Worm (Caenorhabditis elegans) whole organism, L4 larva: ENCODE data around the gene ergi-2.

Source experiments
- D1046.2 ChIP-seq: fragments of 200-800 bp; sonication (Bioruptor generic); IDR thresholded peaks from 2 replicates; pipeline ENCODE4 v1.3.6; 2022; ENCODE audit warnings: missing genetic modification characterization, missing compliant biosample characterization
- F10B5.3 ChIP-seq: sonication (generic microtip); optimal IDR thresholded peaks from 2 replicates; lab custom pipeline; 2016; ENCODE audit warnings: mild to moderate bottlenecking, missing genetic modification characterization, missing compliant biosample characterization
- F26F4.8 ChIP-seq: fragments of 200-800 bp; sonication (Bioruptor generic); conservative IDR thresholded peaks from 2 replicates; pipeline ENCODE4 v1.3.6; 2022; ENCODE audit warnings: missing genetic modification characterization, missing compliant biosample characterization
- F37D6.2 ChIP-seq: sonication (generic microtip); optimal IDR thresholded peaks from 2 replicates; lab custom pipeline; 2016; ENCODE audit warnings: mild to moderate bottlenecking, missing genetic modification characterization, missing compliant biosample characterization
- F49E8.2 ChIP-seq: sonication (generic microtip); optimal IDR thresholded peaks from 2 replicates; lab custom pipeline; 2016; ENCODE audit warnings: missing compliant biosample characterization, mild to moderate bottlenecking, missing genetic modification characterization, borderline replicate concordance
- T20F7.1 ChIP-seq: fragments of 200-800 bp; sonication (Bioruptor generic); optimal IDR thresholded peaks from 2 replicates; lab custom pipeline; 2018; ENCODE audit warnings: mild to moderate bottlenecking, missing genetic modification characterization, missing compliant biosample characterization
- T26A8.4 ChIP-seq: fragments of 200-800 bp; sonication (Bioruptor generic); IDR thresholded peaks from 2 replicates; pipeline ENCODE4 v1.3.6; 2022; ENCODE audit warnings: missing genetic modification characterization, missing compliant biosample characterization
- Y105C5A.15 ChIP-seq: fragments of 200-800 bp; sonication (Bioruptor generic); IDR thresholded peaks from 2 replicates; pipeline ENCODE4 v1.3.6; 2022; ENCODE audit warnings: missing genetic modification characterization, missing compliant biosample characterization
- Y48G9A.11 ChIP-seq: fragments of 200-800 bp; sonication (Bioruptor generic); IDR thresholded peaks from 2 replicates; pipeline ENCODE4 v1.3.6; 2022; ENCODE audit warnings: missing genetic modification reagents, missing genetic modification characterization, missing compliant biosample characterization
- Y75B8A.6 ChIP-seq: fragments of 200-800 bp; sonication (Bioruptor generic); IDR thresholded peaks from 2 replicates; pipeline ENCODE4 v1.3.6; 2022; ENCODE audit warnings: missing genetic modification reagents, missing genetic modification characterization, missing compliant biosample characterization
- ceh-20 ChIP-seq: fragments of 200-800 bp; sonication (Bioruptor generic); IDR thresholded peaks from 2 replicates; pipeline ENCODE4 v1.3.6; 2022; ENCODE audit warnings: missing genetic modification reagents, missing genetic modification characterization, missing compliant biosample characterization
- ceh-44 ChIP-seq: fragments of 200-800 bp; sonication (Bioruptor generic); IDR thresholded peaks from 2 replicates; pipeline ENCODE4 v1.3.6; 2022; ENCODE audit warnings: missing genetic modification reagents, missing genetic modification characterization, missing compliant biosample characterization
- daf-12 ChIP-seq: fragments of 150-350 bp; optimal IDR thresholded peaks from 2 replicates; lab custom pipeline; 2014; ENCODE audit warnings: missing biosample characterization, missing genetic modification reagents, missing genetic modification characterization
- daf-19 ChIP-seq: fragments of 200-800 bp; sonication (Bioruptor generic); conservative IDR thresholded peaks from 2 replicates; pipeline ENCODE4 v1.3.6; 2022; ENCODE audit warnings: missing genetic modification characterization, missing compliant biosample characterization
- daf-8 ChIP-seq: fragments of 200-800 bp; sonication (Bioruptor generic); IDR thresholded peaks from 2 replicates; pipeline ENCODE4 v1.3.6; 2022; ENCODE audit warnings: missing genetic modification characterization, missing compliant biosample characterization
- dmd-6 ChIP-seq: fragments of 200-800 bp; sonication (Bioruptor generic); IDR thresholded peaks from 2 replicates; pipeline ENCODE4 v1.3.6; 2022; ENCODE audit warnings: missing genetic modification reagents, missing genetic modification characterization, missing compliant biosample characterization
- dmd-9 ChIP-seq: fragments of 200-800 bp; sonication (Bioruptor generic); IDR thresholded peaks from 2 replicates; pipeline ENCODE4 v1.3.6; 2022; ENCODE audit warnings: missing genetic modification reagents, missing genetic modification characterization, missing compliant biosample characterization
- dpl-1 ChIP-seq: fragments of 150-350 bp; optimal IDR thresholded peaks from 2 replicates; lab custom pipeline; 2014; ENCODE audit warnings: missing biosample characterization, missing genetic modification reagents, missing genetic modification characterization
- egl-27 ChIP-seq: sonication (generic microtip); optimal IDR thresholded peaks from 3 replicates; lab custom pipeline; 2017; ENCODE audit warnings: missing biosample characterization, missing genetic modification reagents, missing genetic modification characterization
- egl-43 ChIP-seq: fragments of 200-800 bp; sonication (Bioruptor generic); IDR thresholded peaks from 2 replicates; pipeline ENCODE4 v1.3.6; 2022; ENCODE audit warnings: missing genetic modification reagents, missing genetic modification characterization, missing compliant biosample characterization
- fos-1 ChIP-seq: fragments of 150-350 bp; optimal IDR thresholded peaks from 2 replicates; lab custom pipeline; 2014; ENCODE audit warnings: missing biosample characterization, missing genetic modification characterization
- gei-8 ChIP-seq: fragments of 200-800 bp; sonication (Bioruptor generic); optimal IDR thresholded peaks from 2 replicates; lab custom pipeline; 2018; ENCODE audit warnings: mild to moderate bottlenecking, missing genetic modification characterization, missing compliant biosample characterization
- hlh-30 ChIP-seq: sonication (generic microtip); optimal IDR thresholded peaks from 2 replicates; lab custom pipeline; 2017; ENCODE audit warnings: antibody characterized with exemption, mild to moderate bottlenecking, missing genetic modification characterization, missing compliant biosample characterization; ENCODE audit not compliant: insufficient read depth
- jun-1 ChIP-seq: fragments of 150-350 bp; optimal IDR thresholded peaks from 2 replicates; lab custom pipeline; 2014; ENCODE audit warnings: missing biosample characterization, missing genetic modification reagents, missing genetic modification characterization
- lin-15B ChIP-seq: fragments of 150-350 bp; sonication (generic microtip); optimal IDR thresholded peaks from 3 replicates; lab custom pipeline; 2014; ENCODE audit warnings: missing biosample characterization, missing genetic modification characterization
- lir-3 ChIP-seq: sonication (generic microtip); optimal IDR thresholded peaks from 2 replicates; lab custom pipeline; 2016; ENCODE audit warnings: mild to moderate bottlenecking, missing genetic modification characterization, missing compliant biosample characterization
- lsy-2 ChIP-seq, 2 experiments: fragments of 150-350 bp in 1 of 2; sonication (generic microtip) in 1 of 2; optimal IDR thresholded peaks; 2 replicates each; lab custom pipeline; 2014 to 2017; ENCODE audit warnings: missing biosample characterization in 2 of 2, missing genetic modification characterization in 2 of 2
- madf-5 ChIP-seq, 2 experiments: fragments of 200-800 bp; sonication (Bioruptor generic); IDR thresholded peaks; 2 replicates each; pipeline ENCODE4 v1.3.6; 2022; ENCODE audit warnings: missing compliant biosample characterization in 2 of 2, missing genetic modification characterization in 2 of 2
- mdt-29 ChIP-seq: fragments of 200-800 bp; sonication (Bioruptor generic); IDR thresholded peaks from 2 replicates; pipeline ENCODE4 v1.3.6; 2022; ENCODE audit warnings: missing genetic modification reagents, missing genetic modification characterization, missing compliant biosample characterization
- mep-1 ChIP-seq: fragments of 150-350 bp; sonication (generic microtip); optimal IDR thresholded peaks from 3 replicates; lab custom pipeline; 2014; ENCODE audit warnings: missing biosample characterization, missing genetic modification characterization
- mxl-2 ChIP-seq: fragments of 200-800 bp; sonication (Bioruptor generic); conservative IDR thresholded peaks from 2 replicates; pipeline ENCODE4 v1.3.6; 2022; ENCODE audit warnings: missing genetic modification reagents, missing genetic modification characterization, missing compliant biosample characterization
- nhr-102 ChIP-seq: sonication (generic microtip); optimal IDR thresholded peaks from 2 replicates; lab custom pipeline; 2016; ENCODE audit warnings: mild to moderate bottlenecking, missing genetic modification characterization, moderate library complexity, missing compliant biosample characterization
- nhr-11 ChIP-seq: fragments of 150-350 bp; optimal IDR thresholded peaks from 2 replicates; lab custom pipeline; 2014; ENCODE audit warnings: missing biosample characterization, missing genetic modification characterization
- nhr-111 ChIP-seq: fragments of 200-800 bp; sonication (Bioruptor generic); optimal IDR thresholded peaks from 2 replicates; lab custom pipeline; 2018; ENCODE audit warnings: mild to moderate bottlenecking, missing genetic modification characterization, missing compliant biosample characterization
- nhr-28 ChIP-seq: fragments of 150-350 bp; optimal IDR thresholded peaks from 2 replicates; lab custom pipeline; 2014; ENCODE audit warnings: missing biosample characterization, missing genetic modification characterization
- nhr-41 ChIP-seq: fragments of 200-800 bp; sonication (Bioruptor generic); IDR thresholded peaks from 2 replicates; pipeline ENCODE4 v1.3.6; 2022; ENCODE audit warnings: missing genetic modification reagents, missing genetic modification characterization, missing compliant biosample characterization
- nhr-42 ChIP-seq: fragments of 200-800 bp; sonication (Bioruptor generic); IDR thresholded peaks from 2 replicates; pipeline ENCODE4 v1.3.6; 2022; ENCODE audit warnings: missing genetic modification characterization, missing compliant biosample characterization
- nhr-77 ChIP-seq: fragments of 150-350 bp; optimal IDR thresholded peaks from 2 replicates; lab custom pipeline; 2014; ENCODE audit warnings: missing biosample characterization, missing genetic modification characterization
- saeg-2 ChIP-seq: fragments of 200-800 bp; sonication (Bioruptor generic); IDR thresholded peaks from 2 replicates; pipeline ENCODE4 v1.3.6; 2022; ENCODE audit warnings: missing genetic modification reagents, missing genetic modification characterization, missing compliant biosample characterization
- sdz-12 ChIP-seq: fragments of 200-800 bp; sonication (Bioruptor generic); optimal IDR thresholded peaks from 2 replicates; lab custom pipeline; 2018; ENCODE audit warnings: mild to moderate bottlenecking, missing genetic modification characterization, missing compliant biosample characterization
- set-16 ChIP-seq: fragments of 200-800 bp; sonication (Bioruptor generic); IDR thresholded peaks from 2 replicates; pipeline ENCODE4 v1.3.6; 2022; ENCODE audit warnings: missing genetic modification reagents, missing genetic modification characterization, missing compliant biosample characterization
- skn-1 ChIP-seq: fragments of 150-350 bp; optimal IDR thresholded peaks from 2 replicates; lab custom pipeline; 2014; ENCODE audit warnings: missing biosample characterization, missing genetic modification characterization
- spr-1 ChIP-seq: sonication (generic microtip); optimal IDR thresholded peaks from 2 replicates; lab custom pipeline; 2016; ENCODE audit warnings: mild to moderate bottlenecking, missing genetic modification characterization, missing compliant biosample characterization
- spr-3 ChIP-seq: fragments of 200-800 bp; sonication (Bioruptor generic); optimal IDR thresholded peaks from 2 replicates; lab custom pipeline; 2018; ENCODE audit warnings: mild to moderate bottlenecking, missing genetic modification characterization, missing compliant biosample characterization
- tag-97 ChIP-seq: fragments of 200-800 bp; sonication (Bioruptor generic); IDR thresholded peaks from 2 replicates; pipeline ENCODE4 v1.3.6; 2022; ENCODE audit warnings: missing genetic modification characterization, missing compliant biosample characterization
- unc-130 ChIP-seq: sonication (generic microtip); optimal IDR thresholded peaks from 2 replicates; lab custom pipeline; 2016; ENCODE audit warnings: missing genetic modification reagents, missing genetic modification characterization, missing compliant biosample characterization
- unc-62 ChIP-seq, 3 experiments: fragments of 150-350 bp in 1 of 3; sonication (generic microtip); optimal IDR thresholded peaks in 2 of 3; peaks in 1 of 3; 1 replicate in 1 of 3; 2 replicates in 2 of 3; lab custom pipeline; 2014 to 2017; ENCODE audit warnings: missing biosample characterization in 3 of 3, missing genetic modification characterization in 3 of 3, missing genetic modification reagents in 3 of 3, missing genotype in 1 of 3
- vab-7 ChIP-seq: fragments of 200-800 bp; sonication (Bioruptor generic); IDR thresholded peaks from 2 replicates; pipeline ENCODE4 v1.3.6; 2022; ENCODE audit warnings: missing genetic modification reagents, missing genetic modification characterization, missing compliant biosample characterization
- zfp-2 ChIP-seq: sonication (generic microtip); optimal IDR thresholded peaks from 2 replicates; lab custom pipeline; 2016; ENCODE audit warnings: mild to moderate bottlenecking, missing genetic modification characterization, missing compliant biosample characterization
- ztf-11 ChIP-seq: fragments of 150-350 bp; optimal IDR thresholded peaks from 2 replicates; lab custom pipeline; 2014; ENCODE audit warnings: missing biosample characterization, missing genetic modification characterization
- ztf-7 ChIP-seq: fragments of 150-350 bp; optimal IDR thresholded peaks from 2 replicates; lab custom pipeline; 2014; ENCODE audit warnings: missing biosample characterization, missing genetic modification characterization

The ergi-2 gene

ce11 chrX:15040552-15041080 lies 33.5 kb upstream of the ergi-2 start, which contains the start of gene C18B12.4 (continued):
- TF ChIP-seq F26F4.8 (GFP tag; lab: Robert Waterston, UW) = no peak
- TF ChIP-seq nhr-28 (tag; lab: Kevin White, UChicago) = peak; percentile 93
- TF ChIP-seq saeg-2 (GFP tag; lab: Robert Waterston, UW) = no peak
- peak; percentile 93 for TF ChIP-seq mep-1 (tag; lab: Kevin White, UChicago)
- TF ChIP-seq nhr-102 = peak; percentile 59
- peak in 1 of 2 experiments; percentile 98 for TF ChIP-seq unc-62 (GFP tag; optimal IDR thresholded peaks at IDR 0.05 in 1 of 2; lab: Kevin White, UChicago)
- no peak for TF ChIP-seq unc-62 (tag; optimal IDR thresholded peaks at IDR 0.05; lab: Kevin White, UChicago)
- TF ChIP-seq T26A8.4 (GFP tag; lab: Robert Waterston, UW) = peak; percentile 54
- TF ChIP-seq Y48G9A.11 = no peak
- TF ChIP-seq fos-1 = no peak
- no peak for TF ChIP-seq Y75B8A.6 (GFP tag; lab: Robert Waterston, UW)
- no peak for TF ChIP-seq lin-15B (tag; lab: Kevin White, UChicago)
- TF ChIP-seq egl-27 (tag; lab: Kevin White, UChicago) = no peak
- TF ChIP-seq gei-8 = no peak
- no peak for TF ChIP-seq jun-1 (tag; lab: Kevin White, UChicago)
- peak; percentile 88 for TF ChIP-seq set-16 (GFP tag; lab: Robert Waterston, UW)
- TF ChIP-seq ceh-20 (GFP tag; lab: Robert Waterston, UW) = peak; percentile 84
- no peak for TF ChIP-seq unc-130 (GFP tag; lab: Kevin White, UChicago)
- TF ChIP-seq nhr-111 (GFP tag; lab: Kevin White, UChicago) = no peak
- no peak for TF ChIP-seq ztf-11
- no peak for TF ChIP-seq ztf-7 (tag; lab: Kevin White, UChicago)
- TF ChIP-seq F10B5.3 (tag; lab: Kevin White, UChicago) = no peak
- TF ChIP-seq daf-8 (GFP tag; lab: Robert Waterston, UW) = no peak
- no peak for TF ChIP-seq skn-1 (tag; lab: Kevin White, UChicago)
- no peak for TF ChIP-seq D1046.2 (GFP tag; lab: Robert Waterston, UW)
- TF ChIP-seq vab-7 (GFP tag; lab: Robert Waterston, UW) = peak; percentile 68
- no peak for TF ChIP-seq dmd-9 (GFP tag; lab: Robert Waterston, UW)
- TF ChIP-seq nhr-11 = peak; percentile 95
- peak; percentile 44 for TF ChIP-seq F37D6.2 (tag; lab: Kevin White, UChicago)
- TF ChIP-seq nhr-41 (GFP tag; lab: Robert Waterston, UW) = 0 out of 2 replicates have a peak, but pooled peaks have one; percentile 67
- no peak for TF ChIP-seq mxl-2 (GFP tag; lab: Robert Waterston, UW)
- no peak for TF ChIP-seq tag-97
- peak; percentile 75 for TF ChIP-seq T20F7.1
- TF ChIP-seq spr-1 = peak; percentile 27
- TF ChIP-seq hlh-30 (tag; lab: Kevin White, UChicago) = peak; percentile 100
- TF ChIP-seq ceh-44 (GFP tag; lab: Robert Waterston, UW) = no peak
- TF ChIP-seq nhr-42 (GFP tag; lab: Robert Waterston, UW) = peak; percentile 90
- no peak for TF ChIP-seq Y105C5A.15 (GFP tag; lab: Robert Waterston, UW)
- TF ChIP-seq zfp-2 (tag; lab: Kevin White, UChicago) = peak; percentile 58
- TF ChIP-seq egl-43 (GFP tag; lab: Robert Waterston, UW) = no peak; the same call in 1 of the 2 replicates
- TF ChIP-seq daf-12 (tag; lab: Kevin White, UChicago) = no peak
- TF ChIP-seq madf-5 (GFP tag; IDR thresholded peaks at IDR 0.05; lab: Robert Waterston, UW) = no peak
- TF ChIP-seq F49E8.2 (tag; lab: Kevin White, UChicago) = no peak
- no peak for TF ChIP-seq daf-19
- TF ChIP-seq dmd-6 (GFP tag; lab: Robert Waterston, UW) = peak; percentile 90
- peak; percentile 60 to 80 for TF ChIP-seq lsy-2 (tag; optimal IDR thresholded peaks at IDR 0.05; lab: Kevin White, UChicago)
- TF ChIP-seq sdz-12 (GFP tag; lab: Kevin White, UChicago) = no peak
- no peak for TF ChIP-seq spr-3 (GFP tag; lab: Kevin White, UChicago)
- TF ChIP-seq nhr-77 = peak; percentile 94
- TF ChIP-seq mdt-29 (GFP tag; lab: Robert Waterston, UW) = no peak
- no peak for TF ChIP-seq lir-3 (tag; lab: Kevin White, UChicago)
- peak; percentile 69 for TF ChIP-seq dpl-1
